Worm (Caenorhabditis elegans) whole organism, late embryonic: ENCODE measurements around the gene tag-10.

Experiments
- C38D4.7 ChIP-seq: fragments of 200-800 bp; sonication (Bioruptor generic); optimal IDR thresholded peaks from 2 replicates; lab custom pipeline; 2018; ENCODE audit warnings: mild to moderate bottlenecking, missing genetic modification characterization, moderate library complexity, missing compliant biosample characterization
- K02D7.2 ChIP-seq: sonication (generic microtip); optimal IDR thresholded peaks from 2 replicates; lab custom pipeline; 2017; ENCODE audit warnings: mild to moderate bottlenecking, missing genetic modification characterization, missing compliant biosample characterization
- K09A11.1 ChIP-seq: sonication (generic microtip); optimal IDR thresholded peaks from 2 replicates; lab custom pipeline; 2017; ENCODE audit warnings: antibody characterized with exemption, mild to moderate bottlenecking, missing genetic modification characterization, missing compliant biosample characterization; ENCODE audit not compliant: insufficient read depth
- T23F11.4 ChIP-seq: fragments of 200-800 bp; sonication (Bioruptor generic); optimal IDR thresholded peaks from 2 replicates; lab custom pipeline; 2018; ENCODE audit warnings: mild to moderate bottlenecking, missing genetic modification characterization, missing compliant biosample characterization
- ahr-1 ChIP-seq: sonication (generic microtip); optimal IDR thresholded peaks from 2 replicates; lab custom pipeline; 2016; ENCODE audit warnings: missing genetic modification characterization, missing compliant biosample characterization
- ama-1 ChIP-seq: fragments of 150-350 bp; optimal IDR thresholded peaks from 2 replicates; lab custom pipeline; 2014
- ceh-14 ChIP-seq: sonication (generic microtip); optimal IDR thresholded peaks from 2 replicates; lab custom pipeline; 2016; ENCODE audit warnings: missing genotype, missing genetic modification characterization, missing compliant biosample characterization
- ceh-19 ChIP-seq: fragments of 200-800 bp; sonication (Bioruptor generic); optimal IDR thresholded peaks from 2 replicates; lab custom pipeline; 2018; ENCODE audit warnings: mild to moderate bottlenecking, missing genetic modification characterization, missing compliant biosample characterization
- ceh-22 ChIP-seq: sonication (generic microtip); optimal IDR thresholded peaks from 2 replicates; lab custom pipeline; 2017; ENCODE audit warnings: missing biosample characterization, missing genetic modification characterization
- ceh-24 ChIP-seq: sonication (generic microtip); optimal IDR thresholded peaks from 2 replicates; lab custom pipeline; 2016; ENCODE audit warnings: mild to moderate bottlenecking, missing genetic modification characterization, missing compliant biosample characterization
- ceh-45 ChIP-seq: fragments of 200-800 bp; sonication (Bioruptor generic); IDR thresholded peaks from 2 replicates; pipeline ENCODE4 v1.3.6; 2022; ENCODE audit warnings: missing genetic modification reagents, missing genetic modification characterization, missing compliant biosample characterization
- ceh-48 ChIP-seq: sonication (generic microtip); optimal IDR thresholded peaks from 2 replicates; lab custom pipeline; 2016; ENCODE audit warnings: missing genetic modification characterization, inconsistent platforms, missing compliant biosample characterization
- ceh-9 ChIP-seq: sonication (generic microtip); optimal IDR thresholded peaks from 2 replicates; lab custom pipeline; 2016; ENCODE audit warnings: mild to moderate bottlenecking, missing genetic modification characterization, inconsistent platforms, missing compliant biosample characterization
- elt-4 ChIP-seq: sonication (generic microtip); optimal IDR thresholded peaks from 2 replicates; lab custom pipeline; 2016; ENCODE audit warnings: missing genetic modification characterization, missing compliant biosample characterization
- ets-4 ChIP-seq: sonication (generic microtip); optimal IDR thresholded peaks from 2 replicates; lab custom pipeline; 2016; ENCODE audit warnings: missing genetic modification characterization, missing compliant biosample characterization
- fax-1 ChIP-seq: sonication (generic microtip); optimal IDR thresholded peaks from 2 replicates; lab custom pipeline; 2016; ENCODE audit warnings: missing genotype, missing genetic modification characterization, missing compliant biosample characterization
- fkh-10 ChIP-seq: fragments of 150-350 bp; optimal IDR thresholded peaks from 2 replicates; lab custom pipeline; 2014; ENCODE audit warnings: missing biosample characterization, missing genetic modification reagents, missing genetic modification characterization
- fkh-6 ChIP-seq: sonication (generic microtip); optimal IDR thresholded peaks from 2 replicates; lab custom pipeline; 2016; ENCODE audit warnings: missing genetic modification characterization, missing compliant biosample characterization
- hlh-15 ChIP-seq: sonication (generic microtip); optimal IDR thresholded peaks from 2 replicates; lab custom pipeline; 2016; ENCODE audit warnings: missing genetic modification characterization, missing compliant biosample characterization
- hlh-6 ChIP-seq: sonication (generic microtip); optimal IDR thresholded peaks from 2 replicates; lab custom pipeline; 2016; ENCODE audit warnings: missing genotype, missing genetic modification characterization, missing compliant biosample characterization
- hlh-8 ChIP-seq: sonication (generic microtip); optimal IDR thresholded peaks from 2 replicates; lab custom pipeline; 2016; ENCODE audit warnings: missing genotype, missing genetic modification characterization, missing compliant biosample characterization
- nhr-11 ChIP-seq: fragments of 150-350 bp; optimal IDR thresholded peaks from 2 replicates; lab custom pipeline; 2014; ENCODE audit warnings: missing biosample characterization, missing genetic modification characterization
- nhr-232 ChIP-seq: sonication (generic microtip); optimal IDR thresholded peaks from 2 replicates; lab custom pipeline; 2016; ENCODE audit warnings: missing genetic modification characterization, missing compliant biosample characterization
- npax-4 ChIP-seq: sonication (generic microtip); optimal IDR thresholded peaks from 2 replicates; lab custom pipeline; 2016; ENCODE audit warnings: missing genetic modification characterization, missing compliant biosample characterization
- pag-3 ChIP-seq: sonication (generic microtip); optimal IDR thresholded peaks from 2 replicates; lab custom pipeline; 2016; ENCODE audit warnings: missing compliant biosample characterization, missing genetic modification characterization, borderline replicate concordance
- pax-1 ChIP-seq: fragments of 150-350 bp; optimal IDR thresholded peaks from 2 replicates; lab custom pipeline; 2014; ENCODE audit warnings: missing biosample characterization, missing genetic modification characterization
- pqm-1 ChIP-seq: sonication (generic microtip); optimal IDR thresholded peaks from 2 replicates; lab custom pipeline; 2016; ENCODE audit warnings: missing genetic modification characterization, missing compliant biosample characterization
- ref-2 ChIP-seq: sonication (generic microtip); optimal IDR thresholded peaks from 2 replicates; lab custom pipeline; 2016; ENCODE audit warnings: missing genetic modification characterization, missing compliant biosample characterization
- sdc-2 ChIP-seq: sonication (generic microtip); optimal IDR thresholded peaks from 2 replicates; lab custom pipeline; 2016; ENCODE audit warnings: missing genotype, missing genetic modification characterization, missing compliant biosample characterization
- sox-2 ChIP-seq: fragments of 200-800 bp; sonication (Bioruptor generic); IDR thresholded peaks from 2 replicates; pipeline ENCODE4 v1.3.6; 2022; ENCODE audit warnings: missing genetic modification reagents, missing genetic modification characterization, missing compliant biosample characterization
- sox-4 ChIP-seq: sonication (generic microtip); optimal IDR thresholded peaks from 2 replicates; lab custom pipeline; 2017; ENCODE audit warnings: mild to moderate bottlenecking, missing genetic modification characterization, inconsistent platforms, missing compliant biosample characterization
- ttx-3 ChIP-seq: sonication (generic microtip); optimal IDR thresholded peaks from 2 replicates; lab custom pipeline; 2016; ENCODE audit warnings: missing genetic modification reagents, missing genetic modification characterization, missing compliant biosample characterization
- unc-42 ChIP-seq: sonication (generic microtip); optimal IDR thresholded peaks from 2 replicates; lab custom pipeline; 2016; ENCODE audit warnings: missing genotype, missing genetic modification characterization, missing compliant biosample characterization
- unc-55 ChIP-seq: sonication (generic microtip); optimal IDR thresholded peaks from 2 replicates; lab custom pipeline; 2017; ENCODE audit warnings: missing biosample characterization, missing genetic modification reagents, missing genetic modification characterization
- unc-86 ChIP-seq: sonication (generic microtip); optimal IDR thresholded peaks from 2 replicates; lab custom pipeline; 2016; ENCODE audit warnings: missing genetic modification characterization, missing compliant biosample characterization
- ztf-16 ChIP-seq: sonication (generic microtip); optimal IDR thresholded peaks from 2 replicates; lab custom pipeline; 2017; ENCODE audit warnings: missing genetic modification characterization, missing compliant biosample characterization

The tag-10 gene

DNA sequence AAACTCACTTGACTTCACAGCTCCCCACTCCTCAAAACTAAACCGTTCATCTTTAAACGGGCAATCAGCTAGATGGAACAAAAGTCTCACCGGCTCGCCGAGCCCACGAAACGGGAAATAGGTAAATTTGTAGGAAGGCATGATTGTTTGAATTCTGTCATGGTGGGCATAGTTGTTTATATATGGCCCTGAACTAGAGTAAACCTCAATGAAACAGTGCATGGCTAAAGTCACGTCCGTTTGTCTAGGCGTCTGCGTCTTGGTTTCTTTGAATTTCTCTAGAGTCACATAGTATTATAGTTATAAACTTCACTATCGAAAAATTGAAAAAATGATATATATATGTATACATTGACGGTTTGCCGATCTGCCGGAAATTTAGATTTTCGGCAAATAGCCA lies 5.4 kb upstream of the tag-10 start, which contains the start of gene gst-19:
TSS of gene gst-19 (minus strand) at position 145 of the 400 bp plus-strand sequence.
- TF ChIP-seq unc-55 (GFP tag; lab: Kevin White, UChicago) (no peak), nhr-11 (no peak), ceh-14 (tag; lab: Kevin White, UChicago) (no peak), fkh-6 (tag; lab: Kevin White, UChicago) (no peak), sox-4 (tag; lab: Kevin White, UChicago) (no peak), ztf-16 (no peak), ceh-45 (GFP tag; lab: Robert Waterston, UW) (no peak), npax-4 (tag; lab: Kevin White, UChicago) (no peak), K02D7.2 (tag; lab: Kevin White, UChicago) (no peak), hlh-15 (no peak), ceh-48 (no peak), nhr-232 (tag; lab: Kevin White, UChicago) (no peak)

DNA sequence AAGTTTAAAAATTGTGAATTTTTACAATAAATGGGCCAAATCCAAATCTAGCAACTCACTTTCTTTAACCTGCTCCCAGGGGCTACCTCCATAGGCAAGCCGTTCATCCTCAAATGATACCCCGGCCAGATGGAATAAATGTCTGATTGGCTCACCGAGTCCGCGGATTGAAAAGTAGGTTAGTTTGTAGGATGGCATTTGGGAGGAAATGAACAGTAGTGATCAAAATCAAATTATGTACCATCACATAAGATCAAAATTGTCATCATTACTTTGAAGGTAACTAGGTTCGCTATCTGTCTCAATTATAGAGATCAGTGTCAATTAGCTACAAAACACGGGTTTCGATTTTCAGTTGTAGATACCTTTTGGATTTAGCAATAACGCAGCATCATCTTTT lies 1.7 kb upstream of the tag-10 start, which contains the start of the genes gst-17 and gst-18:
TSS of gene gst-17 (minus strand) at position 101 of the 400 bp plus-strand sequence.
TSS of gene gst-18 (minus strand) at position 198 of the 400 bp plus-strand sequence.
- no peak for TF ChIP-seq ceh-9 (tag; lab: Kevin White, UChicago)
- no peak for TF ChIP-seq hlh-15
- TF ChIP-seq ceh-19 (GFP tag; lab: Kevin White, UChicago): no peak
- TF ChIP-seq hlh-8 (tag; lab: Kevin White, UChicago): no peak
- no peak for TF ChIP-seq npax-4 (tag; lab: Kevin White, UChicago)
- no peak for TF ChIP-seq unc-86 (tag; lab: Kevin White, UChicago)

DNA sequence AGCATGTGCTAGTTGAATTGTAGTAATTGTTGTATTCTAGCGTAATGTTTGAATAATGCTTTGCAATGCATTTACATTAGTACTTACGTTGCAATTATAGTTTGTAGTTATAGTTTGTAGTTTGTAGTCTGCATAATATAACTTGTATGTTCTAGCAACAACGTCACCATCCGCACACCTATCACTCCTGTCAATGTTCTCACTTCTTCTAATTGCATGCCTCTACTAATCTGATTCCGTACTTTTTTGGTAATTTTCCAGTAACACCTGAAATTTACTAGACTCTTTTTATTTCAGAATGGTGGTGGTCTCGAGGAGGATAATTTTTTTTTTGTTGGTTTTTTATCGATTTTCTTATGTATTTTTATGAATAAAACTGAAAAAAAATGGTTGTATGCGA lies 4.2 kb downstream of the tag-10 start:
- TF ChIP-seq ceh-24 (tag; lab: Kevin White, UChicago): no peak
- TF ChIP-seq ztf-16: no peak
- no peak for TF ChIP-seq K09A11.1 (tag; lab: Kevin White, UChicago)
- TF ChIP-seq hlh-15: no peak
- TF ChIP-seq ttx-3 (tag; lab: Kevin White, UChicago): no peak
- no peak for TF ChIP-seq hlh-6 (tag; lab: Kevin White, UChicago)
- TF ChIP-seq npax-4 (tag; lab: Kevin White, UChicago): no peak
- TF ChIP-seq fkh-10 (GFP tag; lab: Kevin White, UChicago): no peak
- TF ChIP-seq ceh-48: no peak
- no peak for TF ChIP-seq C38D4.7 (GFP tag; lab: Kevin White, UChicago)
- no peak for TF ChIP-seq ets-4 (tag; lab: Kevin White, UChicago)
- TF ChIP-seq T23F11.4: no peak
- no peak for TF ChIP-seq unc-42 (tag; lab: Kevin White, UChicago)
- no peak for TF ChIP-seq ahr-1 (tag; lab: Kevin White, UChicago)
- no peak for TF ChIP-seq pag-3 (tag; lab: Kevin White, UChicago)

DNA sequence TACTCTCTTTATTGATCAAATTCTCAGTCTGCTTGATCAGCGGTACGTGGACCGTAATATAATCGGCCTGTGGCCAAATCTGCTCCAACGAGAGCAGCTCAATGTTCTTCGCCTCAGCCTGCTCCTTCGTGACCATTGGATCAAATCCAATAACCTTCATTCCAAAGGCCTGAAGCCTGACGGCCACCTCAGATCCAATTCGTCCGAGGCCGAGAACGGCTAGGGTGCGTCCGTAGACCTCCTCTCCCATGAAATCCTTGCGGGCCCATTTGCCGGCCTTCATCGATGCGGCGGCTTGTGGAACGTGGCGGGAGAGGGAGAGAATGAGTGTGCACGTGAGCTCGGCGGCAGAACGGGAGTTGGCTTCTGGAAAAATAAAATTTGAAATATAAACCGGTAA lies 5.1 kb downstream of the tag-10 start:
- TF ChIP-seq pqm-1 (tag; lab: Kevin White, UChicago) (no peak), ref-2 (tag; lab: Kevin White, UChicago) (no peak), ttx-3 (tag; lab: Kevin White, UChicago) (no peak), ceh-22 (tag; lab: Kevin White, UChicago) (no peak), ahr-1 (tag; lab: Kevin White, UChicago) (no peak), sox-4 (tag; lab: Kevin White, UChicago) (no peak), sox-2 (GFP tag; lab: Robert Waterston, UW) (no peak), fax-1 (tag; lab: Kevin White, UChicago) (no peak), fkh-6 (tag; lab: Kevin White, UChicago) (no peak), pax-1 (tag; lab: Kevin White, UChicago) (no peak), sdc-2 (tag; lab: Kevin White, UChicago) (no peak), unc-42 (tag; lab: Kevin White, UChicago) (no peak), ama-1 (lab: Kevin White, UChicago) (no peak), elt-4 (tag; lab: Kevin White, UChicago) (no peak)
